Fruit fly (Drosophila melanogaster) whole organism, embryonic: ENCODE results near the gene CG11811.

Source experiments
- Abd-B ChIP-seq: fragments of 200-800 bp; sonication (Bioruptor generic); optimal IDR thresholded peaks from 2 replicates; lab custom pipeline; 2018; ENCODE audit warnings: missing biosample characterization, mild to moderate bottlenecking, missing genetic modification characterization, moderate library complexity
- Ada2b ChIP-seq: fragments of 200-800 bp; sonication (Bioruptor generic); IDR thresholded peaks from 2 replicates; pipeline ENCODE4 v1.3.6; 2022; ENCODE audit warnings: missing biosample characterization, missing genetic modification characterization
- Awh ChIP-seq: fragments of 200-800 bp; sonication (Bioruptor generic); IDR thresholded peaks from 2 replicates; pipeline ENCODE4, ENCODE4 v1.3.6; 2022; ENCODE audit warnings: missing biosample characterization, missing genetic modification characterization
- Bteb2 ChIP-seq: fragments of 200-800 bp; sonication (Bioruptor generic); optimal IDR thresholded peaks from 2 replicates; lab custom pipeline; 2016; ENCODE audit warnings: missing biosample characterization, missing genetic modification characterization
- CG10147 ChIP-seq: fragments of 200-800 bp; sonication (Bioruptor generic); optimal IDR thresholded peaks from 2 replicates; lab custom pipeline; 2019; ENCODE audit warnings: missing biosample characterization, mild to moderate bottlenecking, missing genetic modification characterization, moderate library complexity
- CG11247 ChIP-seq: fragments of 200-800 bp; sonication (Bioruptor generic); IDR thresholded peaks from 2 replicates; pipeline ENCODE4 v1.3.6; 2022; ENCODE audit warnings: missing biosample characterization, missing genetic modification characterization
- CG12104 ChIP-seq: fragments of 200-800 bp; sonication (Bioruptor generic); optimal IDR thresholded peaks from 3 replicates; lab custom pipeline; 2016; ENCODE audit warnings: missing biosample characterization, missing genetic modification characterization
- CG12219 ChIP-seq: fragments of 200-800 bp; sonication (Bioruptor generic); optimal IDR thresholded peaks from 3 replicates; lab custom pipeline; 2018; ENCODE audit warnings: missing biosample characterization, mild to moderate bottlenecking, missing genetic modification characterization
- CG13775 ChIP-seq: fragments of 200-800 bp; sonication (Bioruptor generic); optimal IDR thresholded peaks from 3 replicates; lab custom pipeline; 2017; ENCODE audit warnings: missing biosample characterization, mild to moderate bottlenecking, missing genetic modification characterization
- CG14050 ChIP-seq: fragments of 200-800 bp; sonication (Bioruptor generic); IDR thresholded peaks from 3 replicates; pipeline ENCODE4 v1.3.6; 2022; ENCODE audit warnings: missing biosample characterization, missing genetic modification characterization
- CG14710 ChIP-seq: fragments of 200-800 bp; sonication (Bioruptor generic); optimal IDR thresholded peaks from 3 replicates; lab custom pipeline; 2019; ENCODE audit warnings: missing biosample characterization, mild to moderate bottlenecking, missing genetic modification characterization, moderate library complexity
- CG1602 ChIP-seq: fragments of 200-800 bp; sonication (Bioruptor generic); optimal IDR thresholded peaks from 3 replicates; lab custom pipeline; 2016; ENCODE audit warnings: missing biosample characterization, missing genetic modification characterization
- CG16815 ChIP-seq: fragments of 200-800 bp; sonication (Bioruptor generic); optimal IDR thresholded peaks from 3 replicates; lab custom pipeline; 2017; ENCODE audit warnings: missing biosample characterization, mild to moderate bottlenecking, missing genetic modification characterization
- CG2116 ChIP-seq: fragments of 200-800 bp; sonication (Bioruptor generic); optimal IDR thresholded peaks from 3 replicates; lab custom pipeline; 2018; ENCODE audit warnings: missing biosample characterization, mild to moderate bottlenecking, missing genetic modification characterization
- CG32532 ChIP-seq: fragments of 200-800 bp; sonication (Bioruptor generic); IDR thresholded peaks from 2 replicates; pipeline ENCODE4 v1.3.6; 2022; ENCODE audit warnings: missing biosample characterization, missing genetic modification characterization
- CG3726 ChIP-seq: fragments of 200-800 bp; sonication (Bioruptor generic); IDR thresholded peaks from 3 replicates; pipeline ENCODE4, ENCODE4 v1.3.6; 2022; ENCODE audit warnings: missing biosample characterization, missing genetic modification characterization
- CG6272 ChIP-seq: fragments of 200-800 bp; sonication (Bioruptor generic); IDR thresholded peaks from 2 replicates; pipeline ENCODE4 v1.3.6; 2022; ENCODE audit warnings: missing biosample characterization, missing genetic modification characterization
- CG6654 ChIP-seq: fragments of 200-800 bp; sonication (Bioruptor generic); optimal IDR thresholded peaks from 2 replicates; lab custom pipeline; 2017; ENCODE audit warnings: missing biosample characterization, mild to moderate bottlenecking, missing genetic modification characterization
- CG6689 ChIP-seq: fragments of 200-800 bp; sonication (Bioruptor generic); IDR thresholded peaks from 2 replicates; pipeline ENCODE4 v1.3.6; 2022; ENCODE audit warnings: missing biosample characterization, missing genetic modification characterization
- CG6854 ChIP-seq: fragments of 200-800 bp; sonication (Bioruptor generic); optimal IDR thresholded peaks from 3 replicates; lab custom pipeline; 2017; ENCODE audit warnings: missing biosample characterization, mild to moderate bottlenecking, missing genetic modification characterization
- CG8359 ChIP-seq: fragments of 200-800 bp; sonication (Bioruptor generic); optimal IDR thresholded peaks from 2 replicates; lab custom pipeline; 2017; ENCODE audit warnings: missing biosample characterization, mild to moderate bottlenecking, missing genetic modification characterization, borderline replicate concordance
- D ChIP-seq, 2 experiments: fragments of 200-800 bp in 1 of 2; fragments of >200 bp in 1 of 2; sonication (Bioruptor generic) in 1 of 2; optimal IDR thresholded peaks; 2 replicates in 1 of 2; 3 replicates in 1 of 2; lab custom pipeline; 2017; ENCODE audit warnings: mild to moderate bottlenecking in 1 of 2, missing biosample characterization in 1 of 2, missing genetic modification characterization in 1 of 2, missing genetic modification reagents in 1 of 2
- Dip3 ChIP-seq: fragments of 200-800 bp; sonication (Bioruptor generic); optimal IDR thresholded peaks from 3 replicates; lab custom pipeline; 2016; ENCODE audit warnings: missing biosample characterization, missing genetic modification characterization
- Dref ChIP-seq: fragments of 200-800 bp; sonication (Bioruptor generic); IDR thresholded peaks from 2 replicates; pipeline ENCODE4 v1.3.6; 2022; ENCODE audit warnings: missing biosample characterization, missing genetic modification characterization
- HmgD ChIP-seq: fragments of 200-800 bp; sonication (Bioruptor generic); optimal IDR thresholded peaks from 3 replicates; lab custom pipeline; 2016; ENCODE audit warnings: missing biosample characterization, missing genetic modification characterization
- Hr78 ChIP-seq, 2 experiments: fragments of 200-800 bp in 1 of 2; fragments of >200 bp in 1 of 2; sonication (Bioruptor generic) in 1 of 2; optimal IDR thresholded peaks; 2 replicates each; lab custom pipeline; 2017 to 2019; ENCODE audit warnings: missing biosample characterization in 2 of 2, missing genetic modification characterization in 2 of 2, mild to moderate bottlenecking in 1 of 2, moderate library complexity in 1 of 2
- Hsf ChIP-seq: fragments of 200-800 bp; sonication (Bioruptor generic); optimal IDR thresholded peaks from 3 replicates; lab custom pipeline; 2016; ENCODE audit warnings: missing biosample characterization, missing genetic modification characterization
- Max ChIP-seq: fragments of 200-800 bp; sonication (Bioruptor generic); optimal IDR thresholded peaks from 2 replicates; lab custom pipeline; 2016; ENCODE audit warnings: missing biosample characterization, mild to moderate bottlenecking, missing genetic modification characterization
- Scr ChIP-seq: fragments of 200-800 bp; sonication (Bioruptor generic); IDR thresholded peaks from 2 replicates; pipeline ENCODE4 v1.3.6; 2022; ENCODE audit warnings: missing biosample characterization, missing genetic modification characterization; ENCODE audit not compliant: partially characterized antibody
- Sin3A ChIP-seq: fragments of >200 bp; optimal IDR thresholded peaks from 2 replicates; lab custom pipeline; 2018
- YL-1 ChIP-seq: fragments of 200-800 bp; sonication (Bioruptor generic); optimal IDR thresholded peaks from 3 replicates; lab custom pipeline; 2017; ENCODE audit warnings: missing biosample characterization, mild to moderate bottlenecking, missing genetic modification characterization
- ac ChIP-seq: fragments of 200-800 bp; sonication (Bioruptor generic); optimal IDR thresholded peaks from 3 replicates; lab custom pipeline; 2017; ENCODE audit warnings: missing biosample characterization, mild to moderate bottlenecking, missing genetic modification characterization
- ato ChIP-seq: fragments of 200-800 bp; sonication (Bioruptor generic); IDR thresholded peaks from 2 replicates; pipeline ENCODE4 v1.3.6; 2022; ENCODE audit warnings: missing biosample characterization, missing genetic modification characterization; ENCODE audit not compliant: partially characterized antibody
- br ChIP-seq: fragments of >200 bp; optimal IDR thresholded peaks from 2 replicates; lab custom pipeline; 2017
- btn ChIP-seq: fragments of 200-800 bp; sonication (Bioruptor generic); optimal IDR thresholded peaks from 2 replicates; lab custom pipeline; 2016; ENCODE audit warnings: missing biosample characterization, missing genetic modification characterization
- cg ChIP-seq: fragments of 200-800 bp; sonication (Bioruptor generic); optimal IDR thresholded peaks from 3 replicates; lab custom pipeline; 2019; ENCODE audit warnings: missing biosample characterization, mild to moderate bottlenecking, missing genetic modification characterization, moderate library complexity
- chinmo ChIP-seq: fragments of 200-800 bp; sonication (Bioruptor generic); IDR thresholded peaks from 4 replicates; pipeline ENCODE4 v1.3.6; 2022; ENCODE audit warnings: missing biosample characterization, missing genetic modification characterization; ENCODE audit not compliant: partially characterized antibody
- croc ChIP-seq: fragments of 200-800 bp; sonication (Bioruptor generic); conservative IDR thresholded peaks from 3 replicates; pipeline ENCODE4 v1.3.6; 2022; ENCODE audit warnings: missing biosample characterization, missing genetic modification characterization
- dan ChIP-seq: fragments of 200-800 bp; sonication (Bioruptor generic); IDR thresholded peaks from 2 replicates; pipeline ENCODE4 v1.3.6; 2022; ENCODE audit warnings: missing biosample characterization, missing genetic modification characterization
- dati ChIP-seq: fragments of 200-800 bp; sonication (Bioruptor generic); IDR thresholded peaks from 2 replicates; pipeline ENCODE4 v1.3.6; 2022; ENCODE audit warnings: missing biosample characterization, missing genetic modification characterization
- gt ChIP-seq: fragments of 200-800 bp; sonication (Bioruptor generic); IDR thresholded peaks from 2 replicates; pipeline ENCODE4 v1.3.6; 2022; ENCODE audit warnings: missing biosample characterization, missing genetic modification characterization
- jigr1 ChIP-seq: fragments of 200-800 bp; sonication (Bioruptor generic); IDR thresholded peaks from 3 replicates; pipeline ENCODE4 v1.3.6; 2022; ENCODE audit warnings: missing biosample characterization, missing genetic modification characterization
- knrl ChIP-seq: fragments of 200-800 bp; sonication (Bioruptor generic); IDR thresholded peaks from 3 replicates; pipeline ENCODE4 v1.3.6; 2022; ENCODE audit warnings: missing biosample characterization, missing genetic modification characterization; ENCODE audit not compliant: partially characterized antibody
- odd ChIP-seq: fragments of 200-800 bp; sonication (Bioruptor generic); optimal IDR thresholded peaks from 2 replicates; lab custom pipeline; 2017; ENCODE audit warnings: missing biosample characterization, mild to moderate bottlenecking, missing genetic modification characterization
- onecut ChIP-seq: fragments of 200-800 bp; sonication (Bioruptor generic); IDR thresholded peaks from 2 replicates; pipeline ENCODE4 v1.3.6; 2022; ENCODE audit warnings: missing biosample characterization, missing genetic modification characterization
- pum ChIP-seq: fragments of 200-800 bp; sonication (Bioruptor generic); optimal IDR thresholded peaks from 2 replicates; lab custom pipeline; 2016; ENCODE audit warnings: missing biosample characterization, missing genetic modification characterization
- repo ChIP-seq: fragments of 200-800 bp; sonication (Bioruptor generic); optimal IDR thresholded peaks from 2 replicates; lab custom pipeline; 2016; ENCODE audit warnings: missing biosample characterization, missing genetic modification characterization
- slbo ChIP-seq: fragments of 200-800 bp; sonication (Bioruptor generic); IDR thresholded peaks from 2 replicates; pipeline ENCODE4 v1.3.6; 2022; ENCODE audit warnings: missing biosample characterization, missing genetic modification characterization
- tup ChIP-seq: fragments of 200-800 bp; sonication (Bioruptor generic); optimal IDR thresholded peaks from 2 replicates; lab custom pipeline; 2016; ENCODE audit warnings: missing biosample characterization, mild to moderate bottlenecking, missing genetic modification characterization, moderate library complexity
- unpg ChIP-seq: fragments of 200-800 bp; sonication (Bioruptor generic); optimal IDR thresholded peaks from 3 replicates; lab custom pipeline; 2018; ENCODE audit warnings: missing biosample characterization, mild to moderate bottlenecking, missing genetic modification characterization, moderate library complexity
- vfl ChIP-seq: fragments of 200-800 bp; sonication (Bioruptor generic); optimal IDR thresholded peaks from 2 replicates; lab custom pipeline; 2016; ENCODE audit warnings: missing biosample characterization, missing genetic modification characterization

CG11811 gene

dm6 chr3L:10736483-10737122 lies 45.8 kb downstream of the CG11811 start (continued):
- TF ChIP-seq repo: no peak
- no peak for TF ChIP-seq CG3726 (GFP tag; lab: Robert Waterston, UW)
- TF ChIP-seq CG12219: no peak
- TF ChIP-seq ac: no peak
- TF ChIP-seq Ada2b (GFP tag; lab: Robert Waterston, UW): no peak
- peak; percentile 11 for TF ChIP-seq Abd-B (GFP tag; lab: Kevin White, UChicago)
- TF ChIP-seq onecut (GFP tag; lab: Robert Waterston, UW): no peak
- TF ChIP-seq CG8359: no peak
- TF ChIP-seq vfl: no peak
- no peak for TF ChIP-seq CG6272 (GFP tag; lab: Robert Waterston, UW)
- TF ChIP-seq CG6689 (GFP tag; lab: Robert Waterston, UW): no peak
- no peak for TF ChIP-seq gt
- no peak for TF ChIP-seq YL-1 (GFP tag; lab: Kevin White, UChicago)
- TF ChIP-seq Max (GFP tag; lab: Kevin White, UChicago): no peak
- TF ChIP-seq CG1602: no peak
- no peak for TF ChIP-seq cg (GFP tag; lab: Kevin White, UChicago)
- TF ChIP-seq jigr1 (GFP tag; lab: Robert Waterston, UW): no peak
- TF ChIP-seq Dip3 (GFP tag; lab: Kevin White, UChicago): no peak
- TF ChIP-seq CG6654 (GFP tag; lab: Kevin White, UChicago): no peak
- TF ChIP-seq ato (GFP tag; lab: Robert Waterston, UW): no peak
- TF ChIP-seq Sin3A (lab: Kevin White, UChicago): no peak
- no peak for TF ChIP-seq Hsf (GFP tag; lab: Kevin White, UChicago)
- TF ChIP-seq Hr78 (GFP tag; optimal IDR thresholded peaks at IDR 0.05; lab: Kevin White, UChicago): no peak
- TF ChIP-seq pum (GFP tag; lab: Kevin White, UChicago): no peak
- TF ChIP-seq unpg (GFP tag; lab: Kevin White, UChicago): peak; percentile 24
- TF ChIP-seq btn: no peak
- TF ChIP-seq CG14710: no peak
- TF ChIP-seq CG2116: no peak
- TF ChIP-seq CG11247 (GFP tag; lab: Robert Waterston, UW): no peak
- no peak for TF ChIP-seq D (optimal IDR thresholded peaks at IDR 0.05; lab: Kevin White, UChicago)
- no peak for TF ChIP-seq D (GFP tag; optimal IDR thresholded peaks at IDR 0.05; lab: Kevin White, UChicago)
- no peak for TF ChIP-seq CG16815 (GFP tag; lab: Kevin White, UChicago)
- 0 out of 2 replicates have a peak, but pooled peaks have one; percentile 12 for TF ChIP-seq slbo (GFP tag; lab: Robert Waterston, UW)
- TF ChIP-seq tup (GFP tag; lab: Kevin White, UChicago): no peak
- TF ChIP-seq knrl (GFP tag; lab: Robert Waterston, UW): no peak; the same call in 2 of the 3 replicates
- TF ChIP-seq CG13775: no peak
- no peak for TF ChIP-seq dati
- no peak for TF ChIP-seq Bteb2 (GFP tag; lab: Kevin White, UChicago)
- TF ChIP-seq chinmo (GFP tag; lab: Robert Waterston, UW): peak; percentile 94; the same call in 3 of the 4 replicates
- TF ChIP-seq CG6854 (GFP tag; lab: Kevin White, UChicago): no peak
- TF ChIP-seq Dref (GFP tag; lab: Robert Waterston, UW): no peak
- TF ChIP-seq CG12104 (GFP tag; lab: Kevin White, UChicago): no peak
- no peak for TF ChIP-seq br (lab: Kevin White, UChicago)
- no peak for TF ChIP-seq croc (GFP tag; lab: Robert Waterston, UW)
- no peak for TF ChIP-seq CG10147 (GFP tag; lab: Kevin White, UChicago)
- TF ChIP-seq dan (GFP tag; lab: Robert Waterston, UW): no peak
- TF ChIP-seq odd (GFP tag; lab: Kevin White, UChicago): no peak
- TF ChIP-seq Scr (GFP tag; lab: Robert Waterston, UW): no peak
- TF ChIP-seq Awh (GFP tag; lab: Robert Waterston, UW): no peak
- no peak for TF ChIP-seq CG32532 (GFP tag; lab: Robert Waterston, UW)
- no peak for TF ChIP-seq HmgD (GFP tag; lab: Kevin White, UChicago)
- no peak for TF ChIP-seq CG14050 (GFP tag; lab: Robert Waterston, UW)
